Worm (Caenorhabditis elegans): Measurements from ENCODE around the gene gem-4.

Gene gem-4

ce11 chrIV:11785064-11785840, 39.8 kb downstream of the gem-4 start:
- peak; percentile 63 for TF ChIP-seq fkh-10 (GFP tag; optimal IDR thresholded peaks at IDR 0.05)
- peak; percentile 2 for TF ChIP-seq nfya-1 (tag; optimal IDR thresholded peaks at IDR 0.05; ENCODE audit: insufficient read depth)
- TF ChIP-seq nhr-76 (tag; optimal IDR thresholded peaks at IDR 0.05): no peak

ce11 chrIV:11787793-11788192, 42.4 kb downstream of the gem-4 start:
- TF ChIP-seq zag-1 (tag; optimal IDR thresholded peaks at IDR 0.05) (no peak), egl-5 (tag; optimal IDR thresholded peaks at IDR 0.05) (peak; percentile 81)

ce11 chrIV:11788383-11788963, 43.0 kb downstream of the gem-4 start:
- no peak for TF ChIP-seq ceh-9 (tag; optimal IDR thresholded peaks at IDR 0.05)
- no peak for TF ChIP-seq elt-2 (tag; optimal IDR thresholded peaks at IDR 0.05)
- TF ChIP-seq nhr-23 (tag; optimal IDR thresholded peaks at IDR 0.05): no peak
- no peak for TF ChIP-seq eor-1 (tag; optimal IDR thresholded peaks at IDR 0.05)
- no peak for TF ChIP-seq fkh-2 (tag; optimal IDR thresholded peaks at IDR 0.05)
- TF ChIP-seq snpc-4 (tag; optimal IDR thresholded peaks at IDR 0.05): peak; percentile 1
- no peak for TF ChIP-seq pqm-1 (tag; optimal IDR thresholded peaks at IDR 0.05)
- TF ChIP-seq zag-1 (tag; optimal IDR thresholded peaks at IDR 0.05): no peak
- TF ChIP-seq mdl-1 (tag; optimal IDR thresholded peaks at IDR 0.05): no peak
- TF ChIP-seq fkh-10 (GFP tag; optimal IDR thresholded peaks at IDR 0.05): peak; percentile 84
- TF ChIP-seq nfya-1 (tag; optimal IDR thresholded peaks at IDR 0.05; ENCODE audit: insufficient read depth): peak; percentile 40
- TF ChIP-seq nhr-11 (tag; optimal IDR thresholded peaks at IDR 0.05): no peak
- TF ChIP-seq unc-62 (GFP tag; optimal IDR thresholded peaks at IDR 0.05): no peak
- TF ChIP-seq ztf-11 (tag; optimal IDR thresholded peaks at IDR 0.05): no peak

- no peak for TF ChIP-seq elt-1 (tag; optimal IDR thresholded peaks at IDR 0.05)
- no peak for TF ChIP-seq pha-4 (tag; optimal IDR thresholded peaks at IDR 0.05)
- TF ChIP-seq ama-1 (optimal IDR thresholded peaks at IDR 0.05): no peak
- TF ChIP-seq zag-1 (tag; optimal IDR thresholded peaks at IDR 0.05): no peak
- TF ChIP-seq ZK546.5 (tag; optimal IDR thresholded peaks at IDR 0.05): no peak
- no peak for TF ChIP-seq ceh-9 (tag; optimal IDR thresholded peaks at IDR 0.05)
- TF ChIP-seq daf-12 (tag; optimal IDR thresholded peaks at IDR 0.05): no peak
- TF ChIP-seq R02D3.7 (tag; optimal IDR thresholded peaks at IDR 0.05): no peak
- TF ChIP-seq nhr-23 (tag; optimal IDR thresholded peaks at IDR 0.05): no peak
- no peak for TF ChIP-seq hmg-11 (tag; optimal IDR thresholded peaks at IDR 0.05)
- TF ChIP-seq mdl-1 (tag; optimal IDR thresholded peaks at IDR 0.05): no peak
- no peak for TF ChIP-seq fos-1 (tag; optimal IDR thresholded peaks at IDR 0.05)
- no peak for TF ChIP-seq ceh-82 (tag; optimal IDR thresholded peaks at IDR 0.05)
- no peak for TF ChIP-seq nhr-67 (tag; optimal IDR thresholded peaks at IDR 0.05)
- TF ChIP-seq nhr-28 (tag; optimal IDR thresholded peaks at IDR 0.05): no peak
- TF ChIP-seq nhr-11 (tag; optimal IDR thresholded peaks at IDR 0.05): no peak
- no peak for TF ChIP-seq sea-2 (GFP tag; optimal IDR thresholded peaks at IDR 0.05)
Measured at ce11 chrIV:11792495-11792894, 47.1 kb downstream of the gem-4 start, which contains the start of gene H01G02.3. Gene H01G02.3 (minus strand): TSS chrIV:11792595.

ce11 chrIV:11793170-11793569, 47.7 kb downstream of the gem-4 start:
- no peak for TF ChIP-seq nhr-77 (tag; optimal IDR thresholded peaks at IDR 0.05)
- TF ChIP-seq nhr-11 (tag; optimal IDR thresholded peaks at IDR 0.05): no peak
- peak; percentile 67 for TF ChIP-seq lin-39 (tag; optimal IDR thresholded peaks at IDR 0.05)
- TF ChIP-seq elt-2 (tag; optimal IDR thresholded peaks at IDR 0.05): no peak
- no peak for TF ChIP-seq aly-2 (tag; optimal IDR thresholded peaks at IDR 0.05)
- peak; percentile 76 for TF ChIP-seq nfya-1 (tag; optimal IDR thresholded peaks at IDR 0.05; ENCODE audit: insufficient read depth)
- no peak for TF ChIP-seq ztf-4 (tag; optimal IDR thresholded peaks at IDR 0.05)
- TF ChIP-seq mdl-1 (tag; optimal IDR thresholded peaks at IDR 0.05): no peak
- no peak for TF ChIP-seq nhr-25 (tag; optimal IDR thresholded peaks at IDR 0.05)
- no peak for TF ChIP-seq snpc-4 (tag; optimal IDR thresholded peaks at IDR 0.05)
- peak; percentile 32 for TF ChIP-seq fkh-10 (GFP tag; optimal IDR thresholded peaks at IDR 0.05)
- no peak for TF ChIP-seq pha-4 (tag; optimal IDR thresholded peaks at IDR 0.05)
- no peak for TF ChIP-seq ceh-16 (tag; optimal IDR thresholded peaks at IDR 0.05)
- TF ChIP-seq nhr-28 (tag; optimal IDR thresholded peaks at IDR 0.05): no peak
- peak; percentile 16 for TF ChIP-seq hmg-11 (tag; optimal IDR thresholded peaks at IDR 0.05)
- TF ChIP-seq mml-1 (tag; optimal IDR thresholded peaks at IDR 0.05): no peak
- no peak for TF ChIP-seq nhr-67 (tag; optimal IDR thresholded peaks at IDR 0.05)
- TF ChIP-seq nhr-12 (tag; optimal IDR thresholded peaks at IDR 0.05): no peak
- no peak for TF ChIP-seq unc-62 (GFP tag; optimal IDR thresholded peaks at IDR 0.05)

Measured in whole organism, L3 larva.